Worm (Caenorhabditis elegans) whole organism, L2 larva: ENCODE results near the gene fbxa-211.

Experiments
- alr-1 ChIP-seq: fragments of 150-350 bp; optimal IDR thresholded peaks from 2 replicates; lab custom pipeline; 2014; ENCODE audit warnings: missing biosample characterization, missing genetic modification characterization
- blmp-1 ChIP-seq: sonication (generic microtip); optimal IDR thresholded peaks from 2 replicates; lab custom pipeline; 2017; ENCODE audit warnings: missing genetic modification characterization, mild to moderate bottlenecking, missing compliant biosample characterization, antibody characterized with exemption, moderate library complexity; ENCODE audit not compliant: insufficient read depth
- egl-27 ChIP-seq: sonication (generic microtip); optimal IDR thresholded peaks from 3 replicates; lab custom pipeline; 2017; ENCODE audit warnings: missing biosample characterization, missing genetic modification reagents, missing genetic modification characterization
- lsy-2 ChIP-seq, 2 experiments: fragments of 150-350 bp in 1 of 2; sonication (generic microtip) in 1 of 2; optimal IDR thresholded peaks; 2 replicates each; lab custom pipeline; 2014 to 2017; ENCODE audit warnings: missing biosample characterization in 2 of 2, missing genetic modification characterization in 2 of 2
- mdl-1 ChIP-seq, 2 experiments: fragments of 150-350 bp in 1 of 2; sonication (generic microtip) in 1 of 2; optimal IDR thresholded peaks; 2 replicates each; lab custom pipeline; 2017; ENCODE audit warnings: missing biosample characterization in 2 of 2, missing genetic modification characterization in 2 of 2
- nhr-12 ChIP-seq: fragments of 150-350 bp; optimal IDR thresholded peaks from 2 replicates; lab custom pipeline; 2014; ENCODE audit warnings: missing biosample characterization, missing genetic modification characterization
- nhr-23 ChIP-seq: fragments of 150-350 bp; optimal IDR thresholded peaks from 2 replicates; lab custom pipeline; 2014; ENCODE audit warnings: missing biosample characterization, missing genetic modification reagents, missing genetic modification characterization
- skn-1 ChIP-seq: sonication (generic microtip); optimal IDR thresholded peaks from 2 replicates; lab custom pipeline; 2017; ENCODE audit warnings: missing biosample characterization, missing genetic modification characterization
- snpc-4 ChIP-seq: fragments of 150-350 bp; optimal IDR thresholded peaks from 2 replicates; lab custom pipeline; 2014; ENCODE audit warnings: missing biosample characterization, missing genetic modification characterization
- zag-1 ChIP-seq: fragments of 150-350 bp; optimal IDR thresholded peaks from 2 replicates; lab custom pipeline; 2014; ENCODE audit warnings: missing biosample characterization, missing genetic modification characterization

DNA sequence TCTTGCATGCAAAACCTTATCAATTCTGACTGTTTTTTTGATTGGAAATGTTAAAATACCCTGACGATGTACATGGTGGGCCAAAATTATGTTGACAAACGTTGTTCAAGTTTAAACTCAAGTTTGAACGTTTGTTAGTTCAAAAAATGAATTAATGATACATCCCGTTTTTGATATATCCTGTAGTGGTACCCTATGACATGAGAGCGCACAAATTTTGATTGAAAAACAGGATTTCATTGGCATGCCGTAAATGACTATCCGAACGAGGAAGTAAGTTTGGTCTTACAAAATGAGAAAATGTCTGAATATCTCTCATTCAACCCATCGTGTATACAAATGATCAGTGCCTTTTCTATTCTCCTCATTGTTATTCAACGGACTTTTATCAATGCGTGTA lies 13.8 kb downstream of the fbxa-211 start, which contains the start of gene Y37H2A.11:
- TF ChIP-seq snpc-4 (tag; lab: Kevin White, UChicago) (no peak), zag-1 (no peak), mdl-1 (tag; optimal IDR thresholded peaks at IDR 0.05; lab: Kevin White, UChicago) (no peak), blmp-1 (tag; lab: Kevin White, UChicago) (no peak), skn-1 (tag; lab: Kevin White, UChicago) (no peak), nhr-12 (tag; lab: Kevin White, UChicago) (no peak), alr-1 (tag; lab: Kevin White, UChicago) (no peak), nhr-23 (tag; lab: Kevin White, UChicago) (no peak), lsy-2 (tag; optimal IDR thresholded peaks at IDR 0.05; lab: Kevin White, UChicago) (no peak), egl-27 (no peak)
